Fruit fly (Drosophila melanogaster): Measurements from ENCODE around the gene CG12723.
"Not testable (repeated sequence)": the region's sequence is repeated elsewhere in the genome, so short reads cannot be mapped to it uniquely, and the experiment has no call there.

CG12723 gene

DNA sequence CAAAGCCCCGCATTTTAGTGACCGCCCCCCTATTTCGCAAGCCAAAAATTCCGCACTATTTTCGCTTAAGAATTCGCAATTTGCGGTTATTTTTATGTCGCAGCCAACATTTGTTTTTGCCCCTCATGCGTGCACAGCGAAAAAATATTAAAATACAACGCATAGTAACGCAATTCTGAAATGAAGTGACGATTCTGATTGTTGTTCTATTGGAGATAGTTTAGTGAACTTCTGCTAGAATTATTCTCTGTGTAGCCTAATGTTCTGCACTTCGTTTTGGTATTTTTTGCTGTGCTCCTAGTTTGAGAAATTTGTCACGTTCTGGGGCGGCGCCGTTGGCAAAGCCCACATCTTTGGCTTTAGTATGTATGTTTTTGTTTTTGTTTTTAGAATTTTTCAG, 30.2 kb upstream of the CG12723 start:
- no peak for TF ChIP-seq noc (tag; optimal IDR thresholded peaks at IDR 0.05)

dm6 chrX:13221311-13221710, 29.6 kb upstream of the CG12723 start:
- TF ChIP-seq noc (tag; optimal IDR thresholded peaks at IDR 0.05) = no peak

- no peak for TF ChIP-seq noc (tag; optimal IDR thresholded peaks at IDR 0.05)
Measured at dm6 chrX:13220418-13220817, 28.7 kb upstream of the CG12723 start.

dm6 chrX:13219290-13219689, 27.6 kb upstream of the CG12723 start:
- TF ChIP-seq noc (tag; optimal IDR thresholded peaks at IDR 0.05) = no peak

DNA sequence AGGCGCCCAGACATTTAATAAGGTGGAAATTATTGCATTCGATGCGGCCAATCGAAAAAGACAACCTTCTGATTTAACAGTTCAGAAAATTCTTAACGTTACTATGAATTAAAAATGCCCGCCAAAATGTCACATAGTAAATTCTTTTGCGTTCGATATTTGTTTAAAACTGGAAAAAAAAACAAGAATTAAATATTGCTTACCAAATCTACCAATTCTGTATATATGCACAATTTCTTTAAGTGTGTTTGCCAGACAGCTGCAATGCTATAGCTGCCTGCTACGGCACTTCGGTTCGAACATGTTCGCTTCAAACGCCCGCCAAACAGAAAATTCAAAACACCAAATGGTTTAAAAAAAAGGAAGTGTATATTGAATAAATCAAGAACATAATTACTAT, 22.4 kb upstream of the CG12723 start:
- TF ChIP-seq noc (tag; optimal IDR thresholded peaks at IDR 0.05) = no peak

DNA sequence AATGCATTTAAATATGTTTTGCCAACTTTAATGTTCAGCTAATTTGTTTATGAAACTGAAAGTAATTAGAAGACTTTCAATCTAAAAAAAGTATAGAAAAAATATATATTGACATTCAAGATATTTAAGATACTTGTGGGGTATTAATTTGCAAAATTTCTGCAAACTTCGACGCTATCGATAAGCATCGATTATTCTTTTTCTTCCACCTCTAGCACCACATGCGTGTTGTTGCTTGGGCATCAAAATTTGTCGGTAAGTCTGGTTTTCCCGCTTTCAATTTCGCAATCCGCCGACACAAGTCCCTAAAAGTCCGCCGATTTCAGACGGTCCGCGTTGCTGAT, 20.4 kb upstream of the CG12723 start, which contains the start of gene REG:
Gene REG, plus strand, starts transcription at position 188 of the 344 bp plus-strand sequence.
- TF ChIP-seq noc (tag; optimal IDR thresholded peaks at IDR 0.05) = no peak

- TF ChIP-seq noc (tag; optimal IDR thresholded peaks at IDR 0.05) = no peak
Measured at dm6 chrX:13211357-13212137, 19.9 kb upstream of the CG12723 start, which contains the start of gene sno. TSS of gene sno (minus strand) at chrX:13211674.

- no peak for TF ChIP-seq noc (tag; optimal IDR thresholded peaks at IDR 0.05)
Measured at dm6 chrX:13210429-13210828, 18.7 kb upstream of the CG12723 start.

DNA sequence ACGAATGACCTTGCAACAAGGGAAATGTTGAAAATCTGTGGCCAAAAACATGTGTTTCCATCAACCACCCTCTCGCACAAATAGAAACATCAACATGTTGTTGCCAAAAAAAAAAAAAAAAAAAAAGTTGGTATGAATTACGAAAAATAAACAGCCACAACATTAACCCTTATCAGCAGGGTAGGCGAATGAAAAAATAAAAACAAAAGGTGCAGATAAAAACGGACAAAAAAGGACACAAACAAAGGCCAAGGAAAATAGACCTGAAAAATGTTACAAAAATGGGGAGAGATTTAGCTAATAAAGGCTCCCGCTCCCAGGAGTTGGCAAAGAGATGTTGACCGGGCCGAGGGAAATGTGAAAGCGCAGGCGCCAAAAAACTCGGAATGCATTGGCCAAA, 17.7 kb upstream of the CG12723 start:
- TF ChIP-seq noc (tag; optimal IDR thresholded peaks at IDR 0.05) = no peak

DNA sequence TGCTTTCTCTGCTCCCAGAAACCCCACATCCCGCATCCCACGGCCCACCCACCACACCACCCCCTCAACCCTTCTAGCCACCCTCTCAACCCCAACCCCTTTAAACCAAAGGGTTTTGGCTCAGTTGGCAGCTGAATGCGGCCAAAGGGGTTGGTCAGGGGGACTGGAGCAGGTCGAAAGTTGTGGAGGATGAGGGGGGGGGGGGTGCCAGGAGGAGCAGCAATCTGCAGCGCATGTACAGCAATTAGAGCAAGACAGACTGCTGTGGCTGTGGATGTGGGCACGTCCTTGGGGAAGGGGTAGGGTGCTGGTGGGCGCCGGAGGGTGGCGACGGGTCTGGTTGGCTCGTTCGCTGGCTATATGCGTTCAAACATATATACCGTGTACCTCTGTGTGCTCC, 16.9 kb upstream of the CG12723 start:
- no peak for TF ChIP-seq noc (tag; optimal IDR thresholded peaks at IDR 0.05)

- no peak for TF ChIP-seq noc (tag; optimal IDR thresholded peaks at IDR 0.05)
Measured at dm6 chrX:13208075-13208474, 16.4 kb upstream of the CG12723 start.

DNA sequence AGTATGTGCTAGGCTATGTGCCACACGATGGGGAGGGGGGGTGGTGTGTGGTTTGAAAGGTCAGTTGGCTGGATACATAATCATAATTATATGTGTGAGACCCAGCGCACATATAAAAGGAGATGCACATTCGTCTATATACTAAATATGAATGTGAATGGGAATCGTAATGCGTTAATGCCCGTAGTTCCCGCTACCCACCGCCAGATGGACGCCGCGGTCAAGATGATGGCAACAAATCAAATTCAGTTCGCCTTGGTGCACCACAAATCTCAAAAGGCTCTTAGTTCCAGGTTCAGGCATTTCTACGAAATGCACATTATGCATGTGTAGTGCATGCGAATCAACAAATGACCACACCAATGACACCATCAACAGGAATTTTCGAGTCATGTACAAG, 13.0 kb upstream of the CG12723 start:
- TF ChIP-seq noc (tag; optimal IDR thresholded peaks at IDR 0.05) = no peak

DNA sequence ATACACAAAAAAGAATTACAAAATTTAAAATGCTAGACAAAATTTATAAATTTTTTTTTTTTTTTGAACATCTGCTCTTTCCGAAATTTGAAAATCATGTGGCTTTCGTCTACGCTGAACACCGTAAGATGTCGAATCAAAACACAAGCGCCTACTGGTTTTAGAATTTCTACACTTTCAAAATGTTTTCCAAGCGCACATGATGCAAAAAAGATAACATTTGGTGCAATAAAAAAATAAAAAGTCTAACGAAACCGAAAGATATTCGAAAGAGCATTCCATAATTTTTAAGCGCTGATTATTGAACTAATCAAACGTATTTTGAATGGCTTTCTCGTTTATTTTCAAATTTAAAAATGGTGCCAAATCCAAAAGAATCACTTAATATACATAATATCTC, 10.5 kb upstream of the CG12723 start, which contains the start of gene CG44437:
Gene CG44437, minus strand, starts transcription at position 101 of the 400 bp plus-strand sequence.
- TF ChIP-seq noc (tag; optimal IDR thresholded peaks at IDR 0.05) = no peak

DNA sequence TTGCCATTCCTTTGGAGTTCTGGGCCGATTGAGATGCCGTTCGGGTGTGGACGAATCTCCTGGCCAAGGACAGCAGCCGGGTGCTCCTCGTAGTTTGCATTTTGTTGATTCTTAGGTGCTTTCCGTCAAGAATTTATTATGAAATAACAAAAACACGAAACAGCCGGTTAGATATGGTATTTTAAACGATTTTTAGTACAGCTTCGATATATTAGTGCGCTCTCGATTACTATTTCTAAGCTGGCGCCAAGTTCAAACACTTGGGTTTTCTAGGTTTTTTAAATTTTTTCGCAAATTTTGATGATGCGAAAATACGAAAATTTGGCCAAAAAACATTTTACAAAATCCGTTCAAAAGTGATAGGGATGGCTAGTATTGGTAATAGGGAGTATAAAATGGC, 2.6 kb upstream of the CG12723 start, which contains the start of gene Coq5:
Gene Coq5, minus strand, starts transcription at position 303 of the 400 bp plus-strand sequence.
- no peak for TF ChIP-seq noc (tag; optimal IDR thresholded peaks at IDR 0.05)

dm6 chrX:13192239-13192638, 556 bp upstream of the CG12723 start:
- TF ChIP-seq noc (tag; optimal IDR thresholded peaks at IDR 0.05) = no peak

DNA sequence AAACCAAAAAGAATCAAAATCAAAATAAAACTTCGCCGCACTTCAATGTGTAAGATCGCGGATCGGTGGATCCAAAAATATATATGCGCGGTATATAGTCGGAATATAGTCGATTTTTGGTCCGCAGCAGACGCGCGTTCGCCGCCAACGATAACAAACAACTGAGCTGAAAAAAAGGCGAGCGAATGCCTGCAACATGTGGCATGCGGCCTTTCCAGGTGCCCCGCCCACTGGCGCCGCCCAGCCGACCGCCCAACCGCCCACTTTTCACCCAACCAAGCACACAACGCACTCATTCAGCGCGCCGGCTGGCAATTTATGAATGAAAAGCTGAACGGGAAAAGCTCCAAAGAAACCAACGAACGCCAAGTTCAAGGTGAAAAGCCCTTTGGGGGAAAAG, 2.7 kb downstream of the CG12723 start, which contains the start of gene Lgr4:
Gene Lgr4, minus strand, starts transcription at position 133 of the 400 bp plus-strand sequence.
- TF ChIP-seq noc (tag; optimal IDR thresholded peaks at IDR 0.05) = no peak

DNA sequence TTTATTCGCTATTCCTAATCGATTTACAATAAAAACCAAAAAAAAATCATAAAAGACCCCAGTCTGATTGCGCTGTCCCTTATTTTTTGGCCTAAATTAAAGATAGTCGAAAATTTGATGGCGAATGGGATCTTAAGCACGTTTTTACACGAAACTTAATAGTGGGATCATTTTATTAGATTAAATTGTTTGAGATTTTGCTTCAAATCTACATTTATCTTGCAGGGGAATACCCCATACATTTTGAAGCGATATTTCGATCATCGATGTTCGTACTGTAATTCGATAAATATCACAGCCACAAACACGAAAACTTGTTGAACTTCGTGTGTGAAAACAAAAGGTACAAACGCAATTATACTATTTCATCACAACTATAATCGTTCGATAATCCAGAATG, 7.5 kb downstream of the CG12723 start, which contains the start of gene CG32641:
Gene CG32641, plus strand, starts transcription at position 301 of the 400 bp plus-strand sequence.
- TF ChIP-seq noc (tag; optimal IDR thresholded peaks at IDR 0.05) = not testable (repeated sequence)

Data from whole organism, larva.